Fruit fly (Drosophila melanogaster): ENCODE measurements around the gene Edem1.

Gene Edem1

dm6 chrX:1907727-1908264 is 831 bp downstream of the Edem1 start, which contains the start of gene mip130 (continued):
- TF ChIP-seq sisA (GFP tag; IDR thresholded peaks at IDR 0.05) (peak; percentile 55), CG3163 (GFP tag; optimal IDR thresholded peaks at IDR 0.05) (no peak), mld (GFP tag; IDR thresholded peaks at IDR 0.05; ENCODE audit: partially characterized antibody) (0 out of 3 replicates have a peak, but pooled peaks have one; percentile 46), CG18764 (GFP tag; optimal IDR thresholded peaks at IDR 0.05) (peak; percentile 28), chinmo (GFP tag; IDR thresholded peaks at IDR 0.05; ENCODE audit: partially characterized antibody) (0 out of 4 replicates have a peak, but pooled peaks have one; percentile 32), Opbp (GFP tag; IDR thresholded peaks at IDR 0.05; ENCODE audit: partially characterized antibody) (peak; percentile 44; the same call in 1 of the 3 replicates), CG6654 (GFP tag; optimal IDR thresholded peaks at IDR 0.05) (no peak), tap (tag; optimal IDR thresholded peaks at IDR 0.05) (no peak), Antp (GFP tag; optimal IDR thresholded peaks at IDR 0.05) (peak; percentile 47), CG18599 (GFP tag; optimal IDR thresholded peaks at IDR 0.05) (peak; percentile 54), CG17361 (GFP tag; IDR thresholded peaks at IDR 0.05) (no peak; the same call in 1 of the 3 replicates), Dip2 (GFP tag; IDR thresholded peaks at IDR 0.05) (no peak), Fer3 (tag; optimal IDR thresholded peaks at IDR 0.05) (peak; percentile 13), lab (GFP tag; optimal IDR thresholded peaks at IDR 0.05) (peak; percentile 66), CG1603 (tag; optimal IDR thresholded peaks at IDR 0.05) (peak; percentile 50), Jarid2 (GFP tag; optimal IDR thresholded peaks at IDR 0.05) (no peak), CG6854 (GFP tag; optimal IDR thresholded peaks at IDR 0.05) (no peak), tna (GFP tag; IDR thresholded peaks at IDR 0.05; ENCODE audit: partially characterized antibody) (0 out of 2 replicates have a peak, but pooled peaks have one; percentile 18), p53 (GFP tag; optimal IDR thresholded peaks at IDR 0.05) (no peak), zen2 (GFP tag; IDR thresholded peaks at IDR 0.05; ENCODE audit: partially characterized antibody) (peak; percentile 61; the same call in 1 of the 3 replicates), gcm (GFP tag; optimal IDR thresholded peaks at IDR 0.05) (peak; percentile 22), ken (GFP tag; IDR thresholded peaks at IDR 0.05) (no peak), Ssrp (tag; optimal IDR thresholded peaks at IDR 0.05) (peak; percentile 48), esg (GFP tag; conservative IDR thresholded peaks at IDR 0.05) (peak; percentile 50), CG8478 (optimal IDR thresholded peaks at IDR 0.05) (no peak), CG1024 (GFP tag; IDR thresholded peaks at IDR 0.05) (0 out of 2 replicates have a peak, but pooled peaks have one; percentile 36), CG4424 (GFP tag; optimal IDR thresholded peaks at IDR 0.05) (peak; percentile 35), bbx (GFP tag; IDR thresholded peaks at IDR 0.05; ENCODE audit: partially characterized antibody) (peak; percentile 53; the same call in 1 of the 2 replicates), stc (GFP tag; IDR thresholded peaks at IDR 0.05) (no peak), sd (tag; optimal IDR thresholded peaks at IDR 0.05) (peak; percentile 40), CG17802 (tag; optimal IDR thresholded peaks at IDR 0.05) (no peak), pan (optimal IDR thresholded peaks at IDR 0.05) (no peak), pan (GFP tag; optimal IDR thresholded peaks at IDR 0.05 in 1 of 2, IDR thresholded peaks at IDR 0.05 in 1 of 2) (peak in 1 of 2 experiments; percentile 60), CG12104 (GFP tag; optimal IDR thresholded peaks at IDR 0.05) (no peak), pnt (GFP tag; optimal IDR thresholded peaks at IDR 0.05) (peak; percentile 46), CG13296 (GFP tag; optimal IDR thresholded peaks at IDR 0.05) (no peak), CG16779 (GFP tag; IDR thresholded peaks at IDR 0.05) (no peak), CG9727 (GFP tag; optimal IDR thresholded peaks at IDR 0.05) (peak; percentile 52), Dp (GFP tag; optimal IDR thresholded peaks at IDR 0.05) (peak; percentile 33), CG13424 (tag; optimal IDR thresholded peaks at IDR 0.05) (peak; percentile 35), nerfin-1 (tag; optimal IDR thresholded peaks at IDR 0.05) (no peak), CG13775 (GFP tag; optimal IDR thresholded peaks at IDR 0.05) (peak; percentile 31), B-H2 (GFP tag; optimal IDR thresholded peaks at IDR 0.05) (peak; percentile 0), onecut (GFP tag; IDR thresholded peaks at IDR 0.05) (no peak), Oli (tag; optimal IDR thresholded peaks at IDR 0.05) (peak; percentile 55), sens (GFP tag) (peak; percentile 88), Sin3A (optimal IDR thresholded peaks at IDR 0.05) (peak; percentile 58), CG1647 (GFP tag; optimal IDR thresholded peaks at IDR 0.05) (peak; percentile 5), schlank (tag; optimal IDR thresholded peaks at IDR 0.05) (no peak), CG8281 (tag; optimal IDR thresholded peaks at IDR 0.05) (no peak)
